Fruit fly (Drosophila melanogaster): Measurements from ENCODE around the gene CG7685.

CG7685 gene

DNA sequence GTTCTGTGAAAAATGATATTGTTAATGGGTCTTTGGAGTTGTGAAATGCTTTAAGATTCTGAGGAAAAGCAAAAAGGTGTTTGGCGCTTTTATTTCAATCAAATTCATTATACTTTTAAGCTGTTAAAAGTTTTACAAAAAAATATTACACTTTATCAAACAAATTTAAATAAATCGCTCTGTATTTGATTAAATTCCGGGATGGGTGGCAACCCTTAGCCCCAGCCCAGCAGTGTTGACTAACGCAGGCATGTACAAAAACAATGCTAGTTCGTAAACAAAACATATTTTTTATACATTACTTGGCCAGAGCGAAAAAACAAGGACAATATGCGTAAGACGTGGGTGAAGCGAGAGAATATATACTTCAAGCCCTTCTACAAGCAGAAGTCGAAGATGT is at the start of gene CG7685:
CG7685 (plus strand) TSS at position 228 of the 400 bp plus-strand sequence.
- TF ChIP-seq Myc (optimal IDR thresholded peaks at IDR 0.05) (no peak), ttk (optimal IDR thresholded peaks at IDR 0.05) (no peak), Sin3A (optimal IDR thresholded peaks at IDR 0.05) (no peak), h (optimal IDR thresholded peaks at IDR 0.05) (no peak), insv (optimal IDR thresholded peaks at IDR 0.05) (no peak), psq (optimal IDR thresholded peaks at IDR 0.05) (no peak)

DNA sequence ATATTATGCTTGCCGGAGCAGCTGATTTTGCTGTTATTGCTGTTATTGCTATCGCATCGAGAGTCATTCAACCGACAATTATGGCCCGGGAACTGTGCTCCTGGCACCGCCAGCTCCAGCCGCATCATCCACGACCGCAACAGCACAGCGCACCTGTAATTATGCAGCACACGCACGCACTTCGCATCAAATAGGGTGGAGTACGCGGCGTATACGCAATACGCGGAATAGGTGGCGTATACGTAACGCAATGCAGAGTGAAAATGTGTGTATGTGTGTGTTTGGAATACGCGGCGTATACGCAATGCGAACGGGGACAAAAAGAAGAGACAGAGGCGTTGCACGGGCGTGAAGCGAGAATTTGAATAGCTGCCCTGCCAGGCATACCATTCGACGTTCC is 49.0 kb upstream of the CG7685 start:
- no peak for TF ChIP-seq h (optimal IDR thresholded peaks at IDR 0.05)
- TF ChIP-seq psq (optimal IDR thresholded peaks at IDR 0.05): no peak
- TF ChIP-seq ttk (optimal IDR thresholded peaks at IDR 0.05): no peak
- TF ChIP-seq insv (optimal IDR thresholded peaks at IDR 0.05): no peak
- no peak for TF ChIP-seq Sin3A (optimal IDR thresholded peaks at IDR 0.05)
- no peak for TF ChIP-seq Myc (optimal IDR thresholded peaks at IDR 0.05)

DNA sequence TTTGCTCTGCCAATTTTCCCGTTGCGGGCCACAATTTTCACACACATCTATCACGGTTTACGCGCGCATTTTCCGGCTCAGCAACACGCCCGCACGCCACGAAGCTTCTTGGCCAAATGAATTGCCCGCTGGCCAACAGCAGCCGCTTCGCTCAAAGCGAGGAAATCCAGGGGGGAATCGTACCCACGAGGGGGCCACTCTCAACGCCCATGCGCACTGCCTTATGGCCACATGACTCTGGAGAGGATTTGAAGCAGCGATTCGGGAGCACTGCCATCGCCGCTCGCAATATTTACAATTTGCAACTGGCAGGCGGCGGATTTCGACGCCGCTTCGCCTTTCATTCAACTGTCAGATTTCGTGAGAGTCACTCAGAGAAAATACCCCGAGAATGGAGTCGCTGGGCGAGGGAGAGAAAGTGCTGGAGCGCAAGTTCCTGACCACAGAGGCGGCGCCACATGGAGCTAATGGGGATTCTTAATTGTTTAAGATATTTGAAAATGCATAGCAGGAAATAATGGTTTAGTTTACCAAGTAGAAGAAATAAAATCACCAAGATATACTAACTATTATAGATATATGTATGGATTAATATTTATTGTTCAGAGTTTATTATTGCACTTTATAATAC is 44.0 kb upstream of the CG7685 start, which contains the start of gene CG15803:
CG15803 (minus strand) TSS at position 99 of the 631 bp plus-strand sequence.
- TF ChIP-seq h (optimal IDR thresholded peaks at IDR 0.05) (no peak), psq (optimal IDR thresholded peaks at IDR 0.05) (no peak), ttk (optimal IDR thresholded peaks at IDR 0.05) (no peak), Myc (optimal IDR thresholded peaks at IDR 0.05) (no peak), insv (optimal IDR thresholded peaks at IDR 0.05) (no peak), Sin3A (optimal IDR thresholded peaks at IDR 0.05) (no peak)

DNA sequence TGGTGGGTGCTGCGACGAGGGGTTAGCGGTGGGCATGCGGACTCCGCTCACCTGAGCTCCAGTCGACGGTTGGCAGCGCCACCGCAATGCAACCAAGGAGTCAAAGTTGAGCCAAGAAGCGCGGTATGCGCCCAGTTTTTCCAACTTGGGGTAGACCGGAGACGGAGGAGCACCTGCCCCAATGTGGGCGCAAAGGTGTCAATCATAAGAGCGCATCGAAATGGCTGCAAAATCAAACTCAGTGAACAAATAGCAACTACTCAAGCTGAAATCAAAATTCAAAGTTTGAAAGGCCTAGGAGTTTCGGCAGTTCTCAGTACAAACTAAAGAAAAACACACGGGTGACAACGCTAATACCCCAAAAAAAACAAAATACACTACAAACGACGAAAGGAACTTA is 43.0 kb upstream of the CG7685 start, which contains the start of gene hmw:
hmw (plus strand) TSS at position 301 of the 400 bp plus-strand sequence.
- TF ChIP-seq Sin3A (optimal IDR thresholded peaks at IDR 0.05) (no peak), Myc (optimal IDR thresholded peaks at IDR 0.05) (no peak), ttk (optimal IDR thresholded peaks at IDR 0.05) (no peak), insv (optimal IDR thresholded peaks at IDR 0.05) (no peak), h (optimal IDR thresholded peaks at IDR 0.05) (no peak), psq (optimal IDR thresholded peaks at IDR 0.05) (no peak)

DNA sequence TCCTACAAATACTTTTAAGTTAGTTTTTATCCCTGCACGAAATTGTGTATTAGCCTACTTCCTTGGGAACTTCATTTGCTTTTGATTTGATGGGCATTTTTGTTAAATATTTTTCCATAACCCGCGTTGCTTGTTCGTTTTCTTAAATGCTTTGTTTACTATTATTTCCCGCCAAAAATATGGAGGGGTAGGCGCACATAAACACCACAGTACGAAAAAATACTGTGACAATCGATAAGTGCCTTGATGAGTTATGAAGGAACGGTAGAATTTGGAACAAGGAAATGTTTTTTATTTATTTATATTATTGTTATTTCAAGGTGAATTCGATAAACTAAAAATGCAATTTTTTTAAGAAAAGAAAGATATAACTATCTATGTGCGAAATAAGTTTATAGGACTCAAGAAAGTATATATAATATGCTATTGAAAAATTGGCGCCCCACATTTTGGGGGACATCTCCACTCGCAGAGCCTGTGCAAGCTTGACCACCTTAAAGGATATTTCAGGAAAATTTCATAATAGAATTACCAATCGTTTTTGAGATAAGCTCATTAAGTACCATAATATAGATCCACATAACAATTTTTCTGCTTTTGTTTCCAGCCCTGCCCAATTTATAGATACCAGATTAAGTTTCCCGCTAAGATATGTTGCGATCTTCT is 38.6 kb upstream of the CG7685 start, which contains the start of the genes WRNexo and Nup43:
WRNexo (minus strand) TSS at position 185 of the 666 bp plus-strand sequence.
Nup43 (plus strand) TSS at position 661 of the 666 bp plus-strand sequence.
- no peak for TF ChIP-seq ttk (optimal IDR thresholded peaks at IDR 0.05)
- no peak for TF ChIP-seq Myc (optimal IDR thresholded peaks at IDR 0.05)

DNA sequence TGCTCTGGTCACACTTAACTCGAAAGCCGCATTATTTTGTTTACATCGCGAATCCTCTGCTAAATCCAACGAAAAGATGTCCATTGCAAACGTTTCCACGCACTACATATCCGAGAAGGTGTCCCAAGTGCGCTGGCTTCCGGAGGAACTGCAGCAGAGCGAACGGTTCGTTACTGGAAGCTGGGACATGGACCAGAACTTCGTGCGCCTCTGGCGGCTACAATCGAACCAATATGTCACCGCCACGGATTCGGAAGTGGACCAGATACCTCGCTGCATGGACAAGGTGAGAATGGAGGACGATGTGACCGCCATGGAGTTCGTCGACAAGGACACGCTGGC is 38.1 kb upstream of the CG7685 start:
- TF ChIP-seq insv (optimal IDR thresholded peaks at IDR 0.05) (no peak), Sin3A (optimal IDR thresholded peaks at IDR 0.05) (no peak), psq (optimal IDR thresholded peaks at IDR 0.05) (no peak), ttk (optimal IDR thresholded peaks at IDR 0.05) (no peak), h (optimal IDR thresholded peaks at IDR 0.05) (no peak), Myc (optimal IDR thresholded peaks at IDR 0.05) (no peak)

DNA sequence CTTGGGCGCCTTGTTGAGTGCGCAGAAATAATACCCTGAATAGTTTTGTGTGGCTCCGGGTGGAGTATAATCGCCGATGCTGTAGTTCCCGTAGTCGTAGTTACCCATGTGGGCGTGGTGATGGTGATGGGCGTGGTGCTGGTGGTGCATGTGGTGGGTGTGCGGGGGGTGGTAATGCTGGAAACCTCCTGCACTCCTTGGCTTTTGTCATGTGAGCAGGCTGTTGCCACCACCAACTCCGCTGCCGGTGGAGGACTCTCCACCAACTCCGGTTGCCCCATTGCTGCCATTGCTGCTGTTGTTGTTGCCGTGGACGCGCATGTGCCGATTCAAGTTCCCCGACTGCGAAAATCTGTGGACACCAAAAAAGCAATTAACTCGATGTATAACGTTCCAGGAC is 36.1 kb upstream of the CG7685 start:
- TF ChIP-seq Myc (optimal IDR thresholded peaks at IDR 0.05): no peak
- no peak for TF ChIP-seq psq (optimal IDR thresholded peaks at IDR 0.05)
- TF ChIP-seq h (optimal IDR thresholded peaks at IDR 0.05): no peak
- no peak for TF ChIP-seq ttk (optimal IDR thresholded peaks at IDR 0.05)
- TF ChIP-seq Sin3A (optimal IDR thresholded peaks at IDR 0.05): no peak
- no peak for TF ChIP-seq insv (optimal IDR thresholded peaks at IDR 0.05)

DNA sequence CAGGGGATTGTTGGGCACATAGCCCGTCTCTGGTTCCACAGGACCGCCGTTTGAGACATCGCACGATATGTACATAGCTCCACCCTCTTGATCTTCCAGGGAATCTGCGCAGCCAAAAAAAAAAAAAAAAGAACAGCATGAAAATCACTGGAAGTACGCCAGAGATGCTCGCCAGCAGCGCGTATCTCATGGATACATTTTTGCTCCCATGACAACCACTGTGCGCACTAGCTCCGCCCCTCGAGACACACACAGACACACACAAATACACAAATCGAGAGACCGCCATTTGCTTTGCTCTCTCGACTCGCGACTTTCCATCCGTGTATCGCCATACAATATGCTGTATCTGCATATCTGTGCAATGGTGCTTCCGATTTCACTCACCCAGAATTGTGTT is 33.4 kb upstream of the CG7685 start:
- no peak for TF ChIP-seq h (optimal IDR thresholded peaks at IDR 0.05)
- no peak for TF ChIP-seq Myc (optimal IDR thresholded peaks at IDR 0.05)
- TF ChIP-seq insv (optimal IDR thresholded peaks at IDR 0.05): no peak
- TF ChIP-seq ttk (optimal IDR thresholded peaks at IDR 0.05): no peak
- no peak for TF ChIP-seq Sin3A (optimal IDR thresholded peaks at IDR 0.05)
- TF ChIP-seq psq (optimal IDR thresholded peaks at IDR 0.05): no peak

DNA sequence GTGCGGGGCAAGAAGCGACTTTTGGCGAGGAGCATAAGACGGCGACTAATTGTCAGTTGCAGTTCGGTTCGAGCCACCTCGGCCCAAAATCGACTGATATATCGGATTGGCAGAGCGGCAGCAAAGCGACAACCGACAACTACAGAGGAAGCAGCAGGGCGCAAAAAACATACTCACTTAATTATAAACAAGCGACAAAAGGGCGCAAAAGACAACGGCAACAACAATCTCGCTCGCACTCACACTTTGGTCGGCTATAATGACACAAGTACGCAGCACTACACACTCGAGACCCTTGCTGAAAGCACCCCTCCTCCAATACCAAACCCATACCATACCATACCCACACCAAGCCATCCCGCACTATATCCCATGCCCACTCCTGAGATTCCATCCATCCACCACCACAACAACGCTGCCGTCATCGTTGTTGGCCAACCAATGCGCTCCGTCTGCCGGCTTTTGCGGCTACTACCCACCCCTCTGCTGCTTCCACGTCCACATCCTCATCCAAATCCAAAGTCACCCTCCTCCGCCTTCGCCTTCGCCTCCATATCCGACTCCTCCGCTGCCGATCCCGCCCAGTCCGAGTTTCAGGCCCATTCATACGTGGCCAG is 31.9 kb upstream of the CG7685 start, which contains the start of gene gl:
gl (minus strand) TSS at position 51 of the 617 bp plus-strand sequence.
- TF ChIP-seq Myc (optimal IDR thresholded peaks at IDR 0.05): no peak
- TF ChIP-seq insv (optimal IDR thresholded peaks at IDR 0.05): no peak
- no peak for TF ChIP-seq psq (optimal IDR thresholded peaks at IDR 0.05)
- no peak for TF ChIP-seq ttk (optimal IDR thresholded peaks at IDR 0.05)

DNA sequence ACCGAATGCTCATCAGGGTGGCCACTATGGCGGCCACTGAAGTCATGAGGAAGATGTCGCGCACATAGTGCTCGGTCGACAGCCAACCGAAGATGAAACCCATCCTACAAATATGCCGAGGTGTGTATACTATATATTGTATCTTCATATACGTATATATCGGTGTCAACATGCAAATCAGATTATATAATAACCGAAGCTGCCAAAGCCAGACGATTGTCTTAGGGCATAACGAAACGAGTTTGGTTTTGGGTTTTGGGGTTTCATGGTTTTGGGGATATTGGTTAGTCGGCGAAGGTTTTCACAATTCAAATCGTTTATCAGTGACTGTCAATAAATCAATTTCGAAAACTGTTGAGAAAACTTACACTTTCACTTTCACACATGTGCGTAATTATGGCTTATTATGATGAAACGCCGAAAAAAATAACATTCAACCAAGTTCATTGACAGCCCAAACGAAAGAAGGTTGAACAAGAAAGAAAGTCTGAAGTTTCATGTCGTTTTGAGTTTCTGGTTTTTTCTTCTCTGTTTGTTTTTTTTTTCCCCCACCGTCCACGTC is 24.4 kb upstream of the CG7685 start:
- no peak for TF ChIP-seq Myc (optimal IDR thresholded peaks at IDR 0.05)
- TF ChIP-seq Sin3A (optimal IDR thresholded peaks at IDR 0.05): no peak
- no peak for TF ChIP-seq ttk (optimal IDR thresholded peaks at IDR 0.05)
- TF ChIP-seq psq (optimal IDR thresholded peaks at IDR 0.05): no peak
- no peak for TF ChIP-seq h (optimal IDR thresholded peaks at IDR 0.05)
- TF ChIP-seq insv (optimal IDR thresholded peaks at IDR 0.05): no peak

DNA sequence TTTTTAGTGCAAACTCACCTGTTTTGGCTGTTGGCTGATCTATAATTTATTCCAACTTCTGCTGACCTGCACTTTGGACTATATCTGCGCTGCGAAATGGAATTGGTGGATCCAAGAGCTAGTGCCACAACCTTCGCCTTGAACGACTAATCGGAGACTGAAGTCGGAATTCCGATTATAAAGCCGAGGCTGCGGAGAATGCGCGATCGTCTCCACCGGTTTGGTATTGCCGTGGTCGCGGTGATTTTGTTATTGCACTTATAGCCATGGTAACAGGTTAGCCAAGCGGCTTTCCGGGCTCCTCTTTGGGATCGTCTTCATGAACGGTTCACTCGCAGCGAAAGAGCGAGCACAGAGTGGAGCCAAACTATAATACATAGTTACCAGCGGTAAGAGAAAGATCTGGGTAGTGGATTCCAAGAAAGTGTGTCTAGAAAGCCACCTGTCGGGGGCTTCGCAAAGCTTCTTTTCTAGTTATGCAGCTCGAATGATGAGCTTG is 23.7 kb upstream of the CG7685 start, which contains the start of gene CG7675:
CG7675 (minus strand) TSS at position 165 of the 499 bp plus-strand sequence.
- TF ChIP-seq insv (optimal IDR thresholded peaks at IDR 0.05): no peak

DNA sequence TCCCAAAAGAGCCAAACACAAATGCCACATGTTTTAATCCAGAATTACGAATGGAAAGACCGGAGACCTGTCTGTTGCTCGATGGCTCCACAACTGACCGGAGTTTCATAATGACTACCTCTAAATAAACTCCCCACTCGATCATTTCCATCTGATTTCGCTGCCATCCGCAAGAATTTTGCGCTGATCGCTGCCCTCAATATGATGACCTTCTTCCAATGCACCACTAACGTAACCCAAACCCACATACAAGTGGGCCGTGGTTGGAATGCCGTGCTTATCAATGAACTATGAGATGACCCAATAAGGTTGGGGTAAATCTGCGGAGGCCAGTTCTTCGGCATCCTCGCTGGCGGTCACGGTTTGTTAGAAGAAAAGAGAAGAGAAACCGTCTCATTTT is 19.8 kb upstream of the CG7685 start, which contains the start of gene CG14309:
CG14309 (minus strand) TSS at position 101 of the 400 bp plus-strand sequence.
- TF ChIP-seq insv (optimal IDR thresholded peaks at IDR 0.05) (no peak), Sin3A (optimal IDR thresholded peaks at IDR 0.05) (no peak), ttk (optimal IDR thresholded peaks at IDR 0.05) (no peak), psq (optimal IDR thresholded peaks at IDR 0.05) (no peak)

Measured in Kc167 (cell line).